Fruit fly (Drosophila melanogaster): ENCODE data around the gene CG34433.

CG34433 gene

DNA sequence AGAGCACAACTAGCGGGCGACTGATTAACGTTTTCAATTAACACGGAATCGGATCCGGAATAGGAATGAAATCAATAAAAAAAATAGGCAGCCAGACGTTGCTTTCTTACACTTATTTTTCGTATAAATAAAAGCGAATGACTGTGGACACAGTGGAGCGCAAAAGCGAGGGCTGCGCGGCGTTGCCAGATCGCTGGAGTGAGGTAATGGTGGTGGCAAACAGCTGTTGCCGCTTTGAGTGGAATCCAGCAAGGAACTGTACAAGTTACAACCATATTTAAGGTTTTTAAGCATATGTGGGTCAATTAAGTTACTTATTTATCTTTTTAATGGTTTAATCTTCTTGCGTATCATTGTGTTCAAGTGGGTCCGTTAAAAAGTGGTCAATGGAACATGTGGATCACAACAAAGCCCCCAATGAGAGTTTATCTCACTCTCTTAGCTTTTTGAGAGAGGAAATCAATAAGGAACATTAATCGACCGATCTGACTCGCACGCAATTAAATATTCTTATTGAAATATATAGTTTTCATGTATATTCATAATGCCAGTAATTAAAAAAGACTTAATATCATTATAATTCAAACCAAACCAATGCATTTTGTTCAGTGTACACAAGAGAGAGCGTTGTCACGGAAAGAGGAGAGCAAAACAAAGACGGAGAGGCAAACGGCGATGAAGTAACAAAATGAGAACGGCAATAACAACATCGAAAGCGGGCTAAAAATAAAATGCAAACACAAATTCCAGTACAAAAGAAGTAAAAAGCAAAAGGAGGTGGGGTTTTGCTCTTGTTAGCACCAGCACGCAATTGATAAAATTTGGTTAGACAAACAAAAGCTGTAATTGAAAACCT, 49.4 kb upstream of the CG34433 start (continued):
- TF ChIP-seq unc-4 (GFP tag; IDR thresholded peaks at IDR 0.05; ENCODE audit: partially characterized antibody) (no peak; the same call in 1 of the 2 replicates), Trl (optimal IDR thresholded peaks at IDR 0.05) (peak; percentile 81 to 97), Trl (GFP tag; optimal IDR thresholded peaks at IDR 0.05) (peak; percentile 88), CG17361 (GFP tag; IDR thresholded peaks at IDR 0.05) (peak; percentile 89), hkb (optimal IDR thresholded peaks at IDR 0.05) (no peak), hkb (GFP tag; IDR thresholded peaks at IDR 0.05) (peak; percentile 98), dmrt11E (tag; optimal IDR thresholded peaks at IDR 0.05) (peak; percentile 79), gce (GFP tag; IDR thresholded peaks at IDR 0.05) (peak; percentile 92), CG10431 (GFP tag; optimal IDR thresholded peaks at IDR 0.05) (no peak), CG2712 (tag; optimal IDR thresholded peaks at IDR 0.05) (peak; percentile 93), lov (optimal IDR thresholded peaks at IDR 0.05) (no peak), lov (GFP tag; IDR thresholded peaks at IDR 0.05) (peak; percentile 96), E2f2 (GFP tag; IDR thresholded peaks at IDR 0.05) (peak; percentile 78), Mes4 (GFP tag; optimal IDR thresholded peaks at IDR 0.05) (peak; percentile 86), ttk (GFP tag; IDR thresholded peaks at IDR 0.05) (peak; percentile 89), dati (GFP tag; IDR thresholded peaks at IDR 0.05) (peak; percentile 77), Dbx (GFP tag; IDR thresholded peaks at IDR 0.05) (peak; percentile 92), pnt (GFP tag; optimal IDR thresholded peaks at IDR 0.05) (peak; percentile 69), Antp (GFP tag; optimal IDR thresholded peaks at IDR 0.05) (peak; percentile 72), Dip2 (GFP tag; IDR thresholded peaks at IDR 0.05) (peak; percentile 38; the same call in 1 of the 2 replicates), yki (optimal IDR thresholded peaks at IDR 0.05) (no peak), sd (tag; optimal IDR thresholded peaks at IDR 0.05) (peak; percentile 90), CG34376 (GFP tag; optimal IDR thresholded peaks at IDR 0.05) (peak; percentile 55), emc (GFP tag; optimal IDR thresholded peaks at IDR 0.05) (peak; percentile 81), luna (GFP tag; optimal IDR thresholded peaks at IDR 0.05) (peak; percentile 62), pan (optimal IDR thresholded peaks at IDR 0.05) (no peak), pan (GFP tag; optimal IDR thresholded peaks at IDR 0.05 in 1 of 2, IDR thresholded peaks at IDR 0.05 in 1 of 2) (peak in 1 of 2 experiments; percentile 96), CG8089 (GFP tag; optimal IDR thresholded peaks at IDR 0.05) (peak; percentile 69), bab2 (GFP tag; optimal IDR thresholded peaks at IDR 0.05) (peak; percentile 58), caup (GFP tag; optimal IDR thresholded peaks at IDR 0.05; ENCODE audit: severe bottlenecking) (peak; percentile 91), crc (GFP tag; optimal IDR thresholded peaks at IDR 0.05) (peak; percentile 85), Hmx (GFP tag; optimal IDR thresholded peaks at IDR 0.05) (peak; percentile 79), pita (GFP tag; optimal IDR thresholded peaks at IDR 0.05) (no peak), CG10267 (tag; optimal IDR thresholded peaks at IDR 0.05) (peak; percentile 88), Optix (GFP tag; IDR thresholded peaks at IDR 0.05) (peak; percentile 91), CG15601 (tag; optimal IDR thresholded peaks at IDR 0.05) (peak; percentile 82), Bgb (GFP tag; IDR thresholded peaks at IDR 0.05; ENCODE audit: partially characterized antibody) (no peak), CG3995 (GFP tag; optimal IDR thresholded peaks at IDR 0.05) (peak; percentile 63), Ravus (GFP tag; IDR thresholded peaks at IDR 0.05) (peak; percentile 70), exex (tag; optimal IDR thresholded peaks at IDR 0.05) (peak; percentile 31), pb (GFP tag; optimal IDR thresholded peaks at IDR 0.05) (peak; percentile 74), CG16815 (GFP tag; optimal IDR thresholded peaks at IDR 0.05) (peak; percentile 64), CG30431 (GFP tag; optimal IDR thresholded peaks at IDR 0.05) (peak; percentile 76), kay (GFP tag; optimal IDR thresholded peaks at IDR 0.05) (peak; percentile 83), CG8924 (tag; optimal IDR thresholded peaks at IDR 0.05) (peak; percentile 93), Ada2b (GFP tag; IDR thresholded peaks at IDR 0.05) (peak; percentile 93), CG9727 (GFP tag; optimal IDR thresholded peaks at IDR 0.05) (peak; percentile 92), CG31388 (GFP tag; optimal IDR thresholded peaks at IDR 0.05) (peak; percentile 88), Dad (GFP tag; optimal IDR thresholded peaks at IDR 0.05) (peak; percentile 86), CG10462 (GFP tag; optimal IDR thresholded peaks at IDR 0.05) (peak; percentile 74), CG14710 (tag; optimal IDR thresholded peaks at IDR 0.05) (peak; percentile 81)
